Worm (Caenorhabditis elegans) whole organism, midembryonic: ENCODE data around the gene T21D9.2.

ENCODE experiments used
- T22C8.4 ChIP-seq: fragments of 200-800 bp; sonication (Bioruptor generic); IDR thresholded peaks from 2 replicates; pipeline ENCODE4 v1.3.6; 2022; ENCODE audit warnings: missing genetic modification characterization, missing compliant biosample characterization
- cog-1 ChIP-seq: sonication (generic microtip); optimal IDR thresholded peaks from 2 replicates; lab custom pipeline; 2016; ENCODE audit warnings: missing genetic modification characterization, missing compliant biosample characterization
- flt-1 ChIP-seq: fragments of 200-800 bp; sonication (Bioruptor generic); IDR thresholded peaks from 2 replicates; pipeline ENCODE4 v1.3.6; 2022; ENCODE audit warnings: missing genetic modification characterization, missing compliant biosample characterization
- klf-2 ChIP-seq: fragments of 200-800 bp; sonication (Bioruptor generic); conservative IDR thresholded peaks from 2 replicates; pipeline ENCODE4 v1.3.6; 2022; ENCODE audit warnings: missing genetic modification reagents, missing genetic modification characterization, missing compliant biosample characterization
- med-1 ChIP-seq: sonication (generic microtip); optimal IDR thresholded peaks from 2 replicates; lab custom pipeline; 2017; ENCODE audit warnings: missing genetic modification characterization, mild to moderate bottlenecking, missing compliant biosample characterization, antibody characterized with exemption, missing genetic modification reagents; ENCODE audit not compliant: insufficient read depth
- ref-1 ChIP-seq: fragments of 200-800 bp; sonication (Bioruptor generic); conservative IDR thresholded peaks from 2 replicates; pipeline ENCODE4 v1.3.6; 2022; ENCODE audit warnings: missing genetic modification reagents, missing genetic modification characterization, missing compliant biosample characterization
- tab-1 ChIP-seq: fragments of 200-800 bp; sonication (Bioruptor generic); IDR thresholded peaks from 2 replicates; pipeline ENCODE4 v1.3.6; 2022; ENCODE audit warnings: missing genetic modification characterization, missing compliant biosample characterization
- ztf-23 ChIP-seq: fragments of 200-800 bp; sonication (Bioruptor generic); IDR thresholded peaks from 2 replicates; pipeline ENCODE4 v1.3.6; 2022; ENCODE audit warnings: missing genetic modification reagents, missing genetic modification characterization, missing compliant biosample characterization
- ztf-29 ChIP-seq: fragments of 200-800 bp; sonication (Bioruptor generic); IDR thresholded peaks from 2 replicates; pipeline ENCODE4 v1.3.6; 2022; ENCODE audit warnings: missing genetic modification reagents, missing genetic modification characterization, missing compliant biosample characterization

The T21D9.2 gene

DNA sequence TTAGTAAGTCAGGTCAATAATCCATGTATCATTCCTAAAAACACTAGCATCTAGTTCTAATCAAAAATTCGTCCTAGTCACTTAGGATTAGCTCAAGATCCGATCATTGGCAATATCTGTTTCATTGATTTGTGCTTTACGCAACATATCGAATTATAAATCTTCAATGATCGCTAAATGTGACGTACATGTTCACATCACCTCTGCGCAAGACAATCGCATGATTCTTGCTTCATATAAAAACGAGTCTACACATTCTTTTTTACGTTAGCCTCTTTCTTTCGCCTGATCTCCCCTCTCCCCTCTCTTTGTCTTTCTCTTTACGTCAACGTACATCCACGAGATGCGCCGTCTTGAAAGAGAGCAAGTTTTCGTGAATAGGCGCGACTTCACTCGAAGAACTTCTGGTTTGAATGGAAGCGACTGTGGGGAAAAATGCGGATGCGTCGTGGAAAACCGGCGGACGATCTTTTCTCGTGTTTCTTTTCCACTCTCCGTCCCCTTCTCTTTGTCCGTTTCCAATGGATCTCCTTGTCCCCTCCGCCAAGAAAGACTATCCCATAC is 19.7 kb upstream of the T21D9.2 start:
- TF ChIP-seq ref-1 (GFP tag; lab: Robert Waterston, UW) (no peak), cog-1 (no peak), flt-1 (GFP tag; lab: Robert Waterston, UW) (no peak), ztf-29 (GFP tag; lab: Robert Waterston, UW) (no peak), klf-2 (GFP tag; lab: Robert Waterston, UW) (no peak), med-1 (GFP tag; lab: Kevin White, UChicago) (no peak), tab-1 (GFP tag; lab: Robert Waterston, UW) (no peak), ztf-23 (GFP tag; lab: Robert Waterston, UW) (no peak), T22C8.4 (GFP tag; lab: Robert Waterston, UW) (no peak)

- no peak for TF ChIP-seq T22C8.4 (GFP tag; lab: Robert Waterston, UW)
- TF ChIP-seq med-1 (GFP tag; lab: Kevin White, UChicago), result no peak
- TF ChIP-seq cog-1, result no peak
- no peak for TF ChIP-seq flt-1 (GFP tag; lab: Robert Waterston, UW)
- no peak for TF ChIP-seq ref-1 (GFP tag; lab: Robert Waterston, UW)
- no peak for TF ChIP-seq ztf-23 (GFP tag; lab: Robert Waterston, UW)
- TF ChIP-seq ztf-29 (GFP tag; lab: Robert Waterston, UW), result no peak
- TF ChIP-seq klf-2 (GFP tag; lab: Robert Waterston, UW), result no peak
- no peak for TF ChIP-seq tab-1 (GFP tag; lab: Robert Waterston, UW)
Observed at ce11 chrX:2114171-2114570, 17.5 kb upstream of the T21D9.2 start.

- no peak for TF ChIP-seq T22C8.4 (GFP tag; lab: Robert Waterston, UW)
- no peak for TF ChIP-seq ztf-23 (GFP tag; lab: Robert Waterston, UW)
- no peak for TF ChIP-seq ref-1 (GFP tag; lab: Robert Waterston, UW)
- no peak for TF ChIP-seq med-1 (GFP tag; lab: Kevin White, UChicago)
- TF ChIP-seq ztf-29 (GFP tag; lab: Robert Waterston, UW), result no peak
- no peak for TF ChIP-seq cog-1
- no peak for TF ChIP-seq klf-2 (GFP tag; lab: Robert Waterston, UW)
- TF ChIP-seq tab-1 (GFP tag; lab: Robert Waterston, UW), result no peak
- no peak for TF ChIP-seq flt-1 (GFP tag; lab: Robert Waterston, UW)
Observed at ce11 chrX:2113004-2113403, 16.3 kb upstream of the T21D9.2 start, which contains the start of gene bus-5. TSS of gene bus-5 (minus strand) at chrX:2113104.

DNA sequence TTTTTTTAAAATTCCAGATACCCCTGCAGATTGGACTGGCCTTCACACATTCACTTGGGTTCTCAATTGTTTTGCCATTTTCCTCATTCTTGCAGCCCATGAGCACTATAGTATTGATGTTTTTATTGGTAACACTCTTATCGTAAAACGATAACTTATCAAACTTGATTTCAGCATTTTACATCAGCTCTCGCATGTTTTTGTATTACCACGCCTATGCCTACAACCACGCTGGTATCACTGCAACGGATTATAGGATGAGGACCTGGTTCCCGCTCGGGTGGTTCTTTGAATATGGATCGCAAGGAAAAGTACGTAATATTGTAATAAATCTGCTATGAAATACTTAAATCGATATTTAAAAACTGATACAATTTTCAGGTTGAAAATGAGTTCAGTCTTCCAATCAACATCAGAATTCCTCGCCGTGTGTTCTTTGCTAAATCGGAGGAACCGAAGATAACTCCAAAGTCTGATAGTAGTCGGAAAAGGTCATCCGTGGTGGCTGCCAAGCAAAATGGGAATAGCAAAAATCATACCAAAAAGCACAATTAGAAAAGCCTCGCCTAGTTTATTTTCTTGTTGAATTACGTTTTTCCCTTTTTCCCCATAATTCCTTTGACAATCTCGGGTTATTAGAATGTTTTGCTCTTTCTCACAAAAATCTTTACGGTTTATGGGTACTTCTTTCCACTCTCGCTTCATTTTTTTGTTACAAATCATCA is 14.1 kb upstream of the T21D9.2 start:
- no peak for TF ChIP-seq ztf-23 (GFP tag; lab: Robert Waterston, UW)
- TF ChIP-seq cog-1, result no peak
- TF ChIP-seq klf-2 (GFP tag; lab: Robert Waterston, UW), result no peak
- TF ChIP-seq T22C8.4 (GFP tag; lab: Robert Waterston, UW), result no peak
- no peak for TF ChIP-seq med-1 (GFP tag; lab: Kevin White, UChicago)
- no peak for TF ChIP-seq ref-1 (GFP tag; lab: Robert Waterston, UW)
- TF ChIP-seq tab-1 (GFP tag; lab: Robert Waterston, UW), result no peak
- no peak for TF ChIP-seq flt-1 (GFP tag; lab: Robert Waterston, UW)
- no peak for TF ChIP-seq ztf-29 (GFP tag; lab: Robert Waterston, UW)

- no peak for TF ChIP-seq ztf-29 (GFP tag; lab: Robert Waterston, UW)
- TF ChIP-seq ref-1 (GFP tag; lab: Robert Waterston, UW), result no peak
- no peak for TF ChIP-seq T22C8.4 (GFP tag; lab: Robert Waterston, UW)
- no peak for TF ChIP-seq cog-1
- TF ChIP-seq ztf-23 (GFP tag; lab: Robert Waterston, UW), result no peak
- no peak for TF ChIP-seq tab-1 (GFP tag; lab: Robert Waterston, UW)
- TF ChIP-seq klf-2 (GFP tag; lab: Robert Waterston, UW), result no peak
- TF ChIP-seq flt-1 (GFP tag; lab: Robert Waterston, UW), result no peak
- no peak for TF ChIP-seq med-1 (GFP tag; lab: Kevin White, UChicago)
Observed at ce11 chrX:2108682-2109081, 12.0 kb upstream of the T21D9.2 start, which contains the start of gene F53B1.2. TSS of gene F53B1.2 (plus strand) at chrX:2108982.

- TF ChIP-seq flt-1 (GFP tag; lab: Robert Waterston, UW) (0 out of 2 replicates have a peak, but pooled peaks have one; percentile 29), ztf-29 (GFP tag; lab: Robert Waterston, UW) (no peak)
Observed at ce11 chrX:2108182-2108581, 11.5 kb upstream of the T21D9.2 start.

DNA sequence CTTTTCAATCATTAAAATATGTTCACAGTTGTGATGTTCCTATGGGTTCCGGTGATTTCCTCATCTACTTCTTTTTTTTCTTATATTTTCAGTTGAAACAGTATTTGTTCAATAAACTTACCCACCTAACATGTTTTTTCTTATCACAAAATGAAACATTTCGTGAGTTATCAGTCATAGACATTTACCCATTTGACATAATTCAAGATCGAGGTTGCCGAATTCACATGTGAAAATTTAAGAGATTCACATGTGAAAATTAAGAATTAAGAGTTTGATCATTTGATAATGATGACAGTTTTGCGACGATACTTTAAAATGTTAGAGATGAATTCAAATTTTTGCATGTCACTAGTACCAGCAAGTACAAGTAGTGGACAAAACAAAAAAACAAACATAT is 10.7 kb upstream of the T21D9.2 start:
- no peak for TF ChIP-seq med-1 (GFP tag; lab: Kevin White, UChicago)
- no peak for TF ChIP-seq T22C8.4 (GFP tag; lab: Robert Waterston, UW)
- TF ChIP-seq klf-2 (GFP tag; lab: Robert Waterston, UW), result no peak
- no peak for TF ChIP-seq cog-1
- no peak for TF ChIP-seq flt-1 (GFP tag; lab: Robert Waterston, UW)
- TF ChIP-seq ztf-29 (GFP tag; lab: Robert Waterston, UW), result no peak
- TF ChIP-seq ref-1 (GFP tag; lab: Robert Waterston, UW), result no peak
- TF ChIP-seq tab-1 (GFP tag; lab: Robert Waterston, UW), result no peak
- no peak for TF ChIP-seq ztf-23 (GFP tag; lab: Robert Waterston, UW)

- TF ChIP-seq flt-1 (GFP tag; lab: Robert Waterston, UW), result no peak
Observed at ce11 chrX:2105310-2105709, 8.6 kb upstream of the T21D9.2 start, which contains the start of gene F53B1.3. TSS of gene F53B1.3 (plus strand) at chrX:2105610.

- TF ChIP-seq cog-1, result no peak
- TF ChIP-seq T22C8.4 (GFP tag; lab: Robert Waterston, UW), result no peak
- TF ChIP-seq tab-1 (GFP tag; lab: Robert Waterston, UW), result no peak
- TF ChIP-seq med-1 (GFP tag; lab: Kevin White, UChicago), result no peak
- TF ChIP-seq ztf-23 (GFP tag; lab: Robert Waterston, UW), result no peak
- TF ChIP-seq ref-1 (GFP tag; lab: Robert Waterston, UW), result no peak
- TF ChIP-seq flt-1 (GFP tag; lab: Robert Waterston, UW), result no peak
Observed at ce11 chrX:2099002-2099401, 2.3 kb upstream of the T21D9.2 start.
